Fruit fly (Drosophila melanogaster) whole organism, embryonic: ENCODE measurements around the gene CG31347.

ENCODE experiments used
- Antp ChIP-seq: fragments of 200-800 bp; sonication (Bioruptor generic); optimal IDR thresholded peaks from 3 replicates; lab custom pipeline; 2016; ENCODE audit warnings: missing biosample characterization, missing genetic modification characterization
- Asciz ChIP-seq: fragments of 200-800 bp; sonication (Bioruptor generic); optimal IDR thresholded peaks from 2 replicates; lab custom pipeline; 2017; ENCODE audit warnings: missing biosample characterization, mild to moderate bottlenecking, missing genetic modification characterization, missing genetic modification reagents
- Atf6 ChIP-seq: fragments of 200-800 bp; sonication (Bioruptor generic); IDR thresholded peaks from 2 replicates; pipeline ENCODE4 v1.3.6; 2022; ENCODE audit warnings: missing biosample characterization, missing genetic modification characterization
- B-H2 ChIP-seq: fragments of 200-800 bp; sonication (Bioruptor generic); optimal IDR thresholded peaks from 2 replicates; lab custom pipeline; 2018; ENCODE audit warnings: missing biosample characterization, mild to moderate bottlenecking, missing genetic modification characterization
- CG11093 ChIP-seq: fragments of 200-800 bp; sonication (Bioruptor generic); IDR thresholded peaks from 3 replicates; pipeline ENCODE4 v1.3.6; 2022; ENCODE audit warnings: missing biosample characterization, missing genetic modification characterization
- CG11398 ChIP-seq: fragments of 200-800 bp; sonication (Bioruptor generic); optimal IDR thresholded peaks from 2 replicates; lab custom pipeline; 2016; ENCODE audit warnings: missing biosample characterization, missing genetic modification characterization
- CG11504 ChIP-seq: fragments of 200-800 bp; sonication (Bioruptor generic); optimal IDR thresholded peaks from 3 replicates; lab custom pipeline; 2019; ENCODE audit warnings: missing biosample characterization, mild to moderate bottlenecking, missing genetic modification characterization, moderate library complexity
- CG1233 ChIP-seq: fragments of 200-800 bp; sonication (Bioruptor generic); optimal IDR thresholded peaks from 4 replicates; lab custom pipeline; 2018; ENCODE audit warnings: missing biosample characterization, mild to moderate bottlenecking, missing genetic modification characterization
- CG14050 ChIP-seq: fragments of 200-800 bp; sonication (Bioruptor generic); IDR thresholded peaks from 3 replicates; pipeline ENCODE4 v1.3.6; 2022; ENCODE audit warnings: missing biosample characterization, missing genetic modification characterization
- CG17359 ChIP-seq: fragments of 200-800 bp; sonication (Bioruptor generic); optimal IDR thresholded peaks from 3 replicates; lab custom pipeline; 2018; ENCODE audit warnings: missing biosample characterization, mild to moderate bottlenecking, missing genetic modification characterization, moderate library complexity
- CG2678 ChIP-seq: fragments of 200-800 bp; sonication (Bioruptor generic); optimal IDR thresholded peaks from 3 replicates; lab custom pipeline; 2019; ENCODE audit warnings: missing biosample characterization, mild to moderate bottlenecking, missing genetic modification characterization, moderate library complexity
- CG3163 ChIP-seq: fragments of 200-800 bp; sonication (Bioruptor generic); optimal IDR thresholded peaks from 3 replicates; lab custom pipeline; 2016; ENCODE audit warnings: missing biosample characterization, missing genetic modification characterization
- CG3281 ChIP-seq: fragments of 200-800 bp; sonication (Bioruptor generic); optimal IDR thresholded peaks from 3 replicates; lab custom pipeline; 2017; ENCODE audit warnings: missing biosample characterization, mild to moderate bottlenecking, missing genetic modification characterization
- CG4328 ChIP-seq: fragments of 200-800 bp; sonication (Bioruptor generic); optimal IDR thresholded peaks from 3 replicates; lab custom pipeline; 2017; ENCODE audit warnings: missing biosample characterization, missing genetic modification reagents, missing genetic modification characterization
- CG5245 ChIP-seq: fragments of 200-800 bp; sonication (Bioruptor generic); optimal IDR thresholded peaks from 3 replicates; lab custom pipeline; 2016; ENCODE audit warnings: missing biosample characterization, missing genetic modification characterization
- CG6654 ChIP-seq: fragments of 200-800 bp; sonication (Bioruptor generic); optimal IDR thresholded peaks from 2 replicates; lab custom pipeline; 2017; ENCODE audit warnings: missing biosample characterization, mild to moderate bottlenecking, missing genetic modification characterization
- CG9932 ChIP-seq: fragments of 200-800 bp; sonication (Bioruptor generic); IDR thresholded peaks from 2 replicates; pipeline ENCODE4 v1.3.6; 2022; ENCODE audit warnings: missing biosample characterization, missing genetic modification characterization
- Dbx ChIP-seq: fragments of 200-800 bp; sonication (Bioruptor generic); IDR thresholded peaks from 3 replicates; pipeline ENCODE4 v1.3.6; 2022; ENCODE audit warnings: missing biosample characterization, missing genetic modification characterization
- Deaf1 ChIP-seq: fragments of 200-800 bp; optimal IDR thresholded peaks from 3 replicates; lab custom pipeline; 2019; ENCODE audit warnings: missing biosample characterization, mild to moderate bottlenecking, missing genetic modification characterization, moderate library complexity
- E2f2 ChIP-seq: fragments of 200-800 bp; sonication (Bioruptor generic); IDR thresholded peaks from 2 replicates; pipeline ENCODE4 v1.3.6; 2022; ENCODE audit warnings: missing biosample characterization, missing genetic modification characterization
- ERR ChIP-seq: fragments of 200-800 bp; sonication (Bioruptor generic); optimal IDR thresholded peaks from 2 replicates; lab custom pipeline; 2016; ENCODE audit warnings: missing biosample characterization, missing genetic modification characterization
- Fer2 ChIP-seq: fragments of 200-800 bp; sonication (Bioruptor generic); optimal IDR thresholded peaks from 2 replicates; lab custom pipeline; 2018; ENCODE audit warnings: missing biosample characterization, mild to moderate bottlenecking, missing genetic modification characterization, moderate library complexity
- Med ChIP-seq: fragments of 200-800 bp; sonication (Bioruptor generic); peaks from one replicate; lab custom pipeline; 2016; ENCODE audit warnings: missing biosample characterization, missing genetic modification characterization, mild to moderate bottlenecking, inconsistent platforms, moderate library complexity
- NC2β ChIP-seq: fragments of 200-800 bp; sonication (Bioruptor generic); optimal IDR thresholded peaks from 2 replicates; lab custom pipeline; 2016; ENCODE audit warnings: missing biosample characterization, missing genetic modification characterization
- NK7.1 ChIP-seq: fragments of 200-800 bp; sonication (Bioruptor generic); optimal IDR thresholded peaks from 3 replicates; lab custom pipeline; 2016; ENCODE audit warnings: missing biosample characterization, missing genetic modification characterization
- Oli ChIP-seq: fragments of 200-800 bp; sonication (Bioruptor generic); optimal IDR thresholded peaks from 2 replicates; lab custom pipeline; 2018; ENCODE audit warnings: missing biosample characterization, mild to moderate bottlenecking, missing genetic modification characterization, moderate library complexity
- Rx ChIP-seq: fragments of 200-800 bp; sonication (Bioruptor generic); IDR thresholded peaks from 2 replicates; pipeline ENCODE4 v1.3.6; 2022; ENCODE audit warnings: missing biosample characterization, missing genetic modification characterization
- Trl ChIP-seq, 3 experiments: fragments of >200 bp in 2 of 3; fragments of 200-800 bp in 1 of 3; sonication (Bioruptor generic) in 1 of 3; optimal IDR thresholded peaks; 2 replicates in 1 of 3; 3 replicates in 2 of 3; lab custom pipeline; 2016 to 2017; ENCODE audit warnings: missing biosample characterization in 1 of 3, missing genetic modification characterization in 1 of 3
- Usf ChIP-seq: fragments of 200-800 bp; sonication (Bioruptor generic); optimal IDR thresholded peaks from 2 replicates; lab custom pipeline; 2017; ENCODE audit warnings: missing genotype, missing biosample characterization, missing genetic modification characterization
- YL-1 ChIP-seq: fragments of 200-800 bp; sonication (Bioruptor generic); optimal IDR thresholded peaks from 3 replicates; lab custom pipeline; 2017; ENCODE audit warnings: missing biosample characterization, mild to moderate bottlenecking, missing genetic modification characterization
- ara ChIP-seq: fragments of 200-800 bp; sonication (Bioruptor generic); IDR thresholded peaks from 2 replicates; pipeline ENCODE4 v1.3.6; 2022; ENCODE audit warnings: missing biosample characterization, missing genetic modification characterization
- cad ChIP-seq: fragments of >200 bp; optimal IDR thresholded peaks from 2 replicates; lab custom pipeline; 2017; ENCODE audit warnings: missing biosample characterization, missing genetic modification characterization
- chm ChIP-seq: fragments of 200-800 bp; sonication (Bioruptor generic); IDR thresholded peaks from 2 replicates; pipeline ENCODE4 v1.3.6; 2022; ENCODE audit warnings: missing biosample characterization, missing genetic modification characterization
- danr ChIP-seq: fragments of 200-800 bp; sonication (Bioruptor generic); IDR thresholded peaks from 2 replicates; pipeline ENCODE4 v1.3.6; 2022; ENCODE audit warnings: missing biosample characterization, missing genetic modification characterization
- dmrt99B ChIP-seq: fragments of 200-800 bp; sonication (Bioruptor generic); optimal IDR thresholded peaks from 2 replicates; lab custom pipeline; 2018; ENCODE audit warnings: missing biosample characterization, mild to moderate bottlenecking, missing genetic modification characterization, moderate library complexity
- ems ChIP-seq: fragments of 200-800 bp; sonication (Bioruptor generic); optimal IDR thresholded peaks from 3 replicates; lab custom pipeline; 2016; ENCODE audit warnings: missing biosample characterization, missing genetic modification characterization
- gsb ChIP-seq: fragments of 200-800 bp; sonication (Bioruptor generic); IDR thresholded peaks from 2 replicates; pipeline ENCODE4 v1.3.6; 2022; ENCODE audit warnings: missing biosample characterization, missing genetic modification characterization
- hth ChIP-seq: fragments of >200 bp; optimal IDR thresholded peaks from 2 replicates; lab custom pipeline; 2017; ENCODE audit warnings: inconsistent platforms
- lab ChIP-seq: fragments of 200-800 bp; sonication (Bioruptor generic); optimal IDR thresholded peaks from 3 replicates; lab custom pipeline; 2017; ENCODE audit warnings: missing biosample characterization, missing genetic modification characterization, mild to moderate bottlenecking, moderate library complexity, missing genetic modification reagents
- mld ChIP-seq: fragments of 200-800 bp; sonication (Bioruptor generic); IDR thresholded peaks from 3 replicates; pipeline ENCODE4 v1.3.6; 2022; ENCODE audit warnings: missing biosample characterization, missing genetic modification characterization; ENCODE audit not compliant: partially characterized antibody
- peb ChIP-seq: fragments of 200-800 bp; sonication (Bioruptor generic); IDR thresholded peaks from 2 replicates; pipeline ENCODE4 v1.3.6; 2022; ENCODE audit warnings: missing biosample characterization, missing genetic modification characterization
- pum ChIP-seq: fragments of 200-800 bp; sonication (Bioruptor generic); optimal IDR thresholded peaks from 2 replicates; lab custom pipeline; 2016; ENCODE audit warnings: missing biosample characterization, missing genetic modification characterization
- row ChIP-seq: fragments of 200-800 bp; sonication (Bioruptor generic); IDR thresholded peaks from 3 replicates; pipeline ENCODE4 v1.3.6; 2022; ENCODE audit warnings: missing biosample characterization, missing genetic modification characterization
- sd ChIP-seq: fragments of 200-800 bp; sonication (Bioruptor generic); optimal IDR thresholded peaks from 3 replicates; lab custom pipeline; 2018; ENCODE audit warnings: missing biosample characterization, mild to moderate bottlenecking, missing genetic modification characterization, moderate library complexity
- seq ChIP-seq: fragments of 200-800 bp; sonication (Bioruptor generic); IDR thresholded peaks from 2 replicates; pipeline ENCODE4 v1.3.6; 2022; ENCODE audit warnings: missing biosample characterization, missing genetic modification characterization
- shn ChIP-seq: fragments of 200-800 bp; sonication (Bioruptor generic); optimal IDR thresholded peaks from 3 replicates; lab custom pipeline; 2016; ENCODE audit warnings: missing biosample characterization, missing genetic modification characterization
- sqz ChIP-seq: fragments of 200-800 bp; sonication (Bioruptor generic); optimal IDR thresholded peaks from 3 replicates; lab custom pipeline; 2018; ENCODE audit warnings: missing biosample characterization, mild to moderate bottlenecking, missing genetic modification characterization
- ssp ChIP-seq: fragments of 200-800 bp; sonication (Bioruptor generic); IDR thresholded peaks from 2 replicates; pipeline ENCODE4 v1.3.6; 2022; ENCODE audit warnings: missing biosample characterization, missing genetic modification characterization
- trem ChIP-seq: fragments of 200-800 bp; optimal IDR thresholded peaks from 3 replicates; lab custom pipeline; 2019; ENCODE audit warnings: missing biosample characterization, mild to moderate bottlenecking, missing genetic modification characterization, moderate library complexity
- usp ChIP-seq: fragments of >200 bp; optimal IDR thresholded peaks from 2 replicates; lab custom pipeline; 2017; ENCODE audit warnings: missing biosample characterization, missing genetic modification characterization

CG31347 gene

DNA sequence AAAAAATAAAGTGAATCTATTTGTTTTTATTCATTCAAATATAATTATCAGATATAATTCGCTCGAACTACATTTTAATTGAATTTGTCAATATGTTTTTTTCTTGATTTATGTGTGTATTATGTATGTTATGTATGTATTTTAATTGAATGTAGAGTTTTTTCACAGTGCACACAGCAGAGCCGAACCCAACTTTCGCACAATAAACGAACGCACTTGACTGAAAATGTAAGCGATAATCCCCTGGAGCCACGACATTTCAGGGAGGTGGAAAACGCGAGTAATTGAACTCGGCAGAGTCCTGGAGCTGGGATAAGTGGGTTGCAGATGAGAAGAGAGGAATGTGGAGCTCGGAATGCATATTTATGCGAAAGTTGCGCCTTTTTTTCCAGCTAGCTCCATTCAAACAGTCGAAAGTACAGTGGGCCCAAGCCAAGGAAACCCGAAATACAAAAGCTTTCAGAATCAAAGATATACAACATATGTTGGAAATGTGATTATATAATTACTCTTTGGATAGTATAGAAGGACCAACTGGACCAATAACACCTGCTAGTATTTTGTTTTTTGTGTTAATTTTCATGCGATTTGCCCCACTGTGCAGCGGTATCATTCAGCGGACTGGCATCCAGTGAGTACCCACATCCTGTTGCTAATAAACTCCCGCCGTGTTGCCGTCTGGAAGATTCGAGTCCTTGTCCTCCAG lies 35.7 kb upstream of the CG31347 start (continued):
- TF ChIP-seq YL-1 (no peak), Med (GFP tag; lab: Kevin White, UChicago) (peak; percentile 71), CG1233 (GFP tag; lab: Kevin White, UChicago) (peak; percentile 1), shn (no peak), Asciz (GFP tag; lab: Kevin White, UChicago) (no peak), CG9932 (GFP tag; lab: Robert Waterston, UW) (no peak), Dbx (peak; percentile 38; the same call in 1 of the 3 replicates), ara (no peak), Oli (tag; lab: Kevin White, UChicago) (peak; percentile 46), CG3163 (no peak), Usf (GFP tag; lab: Kevin White, UChicago) (no peak), seq (GFP tag; lab: Robert Waterston, UW) (0 out of 2 replicates have a peak, but pooled peaks have one; percentile 19), ssp (GFP tag; lab: Robert Waterston, UW) (peak; percentile 19; the same call in 1 of the 2 replicates), CG17359 (peak; percentile 4), usp (GFP tag; lab: Kevin White, UChicago) (no peak), CG5245 (GFP tag; lab: Kevin White, UChicago) (no peak), lab (GFP tag; lab: Kevin White, UChicago) (peak; percentile 70), CG14050 (peak; percentile 36; the same call in 2 of the 3 replicates), ems (GFP tag; lab: Kevin White, UChicago) (no peak), Fer2 (tag; lab: Kevin White, UChicago) (no peak), CG6654 (GFP tag; lab: Kevin White, UChicago) (peak; percentile 11), danr (GFP tag; lab: Robert Waterston, UW) (no peak), NC2β (GFP tag; lab: Kevin White, UChicago) (no peak), dmrt99B (tag; lab: Kevin White, UChicago) (peak; percentile 40), CG11398 (no peak), Deaf1 (tag; lab: Kevin White, UChicago) (peak; percentile 71), Rx (GFP tag; lab: Robert Waterston, UW) (peak; percentile 46; the same call in 1 of the 2 replicates), cad (GFP tag; lab: Kevin White, UChicago) (no peak), E2f2 (GFP tag; lab: Robert Waterston, UW) (no peak), pum (GFP tag; lab: Kevin White, UChicago) (peak; percentile 20), Atf6 (GFP tag; lab: Robert Waterston, UW) (peak; percentile 28; the same call in 1 of the 2 replicates), CG11504 (tag; lab: Kevin White, UChicago) (peak; percentile 40), CG4328 (GFP tag; lab: Kevin White, UChicago) (no peak), row (GFP tag; lab: Robert Waterston, UW) (peak; percentile 54), NK7.1 (GFP tag; lab: Kevin White, UChicago) (no peak), trem (tag; lab: Kevin White, UChicago) (no peak), peb (GFP tag; lab: Robert Waterston, UW) (0 out of 2 replicates have a peak, but pooled peaks have one; percentile 16), chm (GFP tag; lab: Robert Waterston, UW) (no peak), CG11093 (GFP tag; lab: Robert Waterston, UW) (no peak), Antp (GFP tag; lab: Kevin White, UChicago) (peak; percentile 2), gsb (no peak), sd (tag; lab: Kevin White, UChicago) (peak; percentile 8), Trl (optimal IDR thresholded peaks at IDR 0.05; lab: Kevin White, UChicago) (no peak), Trl (GFP tag; optimal IDR thresholded peaks at IDR 0.05; lab: Kevin White, UChicago) (no peak), CG2678 (peak; percentile 36), sqz (GFP tag; lab: Kevin White, UChicago) (no peak), ERR (GFP tag; lab: Kevin White, UChicago) (no peak), mld (GFP tag; lab: Robert Waterston, UW) (no peak), B-H2 (no peak), hth (no peak), CG3281 (peak; percentile 20)
